Fruit fly (Drosophila melanogaster) whole organism, prepupa: Measurements from ENCODE around the gene CG17839.

Source experiments
- Blimp-1 ChIP-seq: fragments of 200-800 bp; sonication (Bioruptor generic); optimal IDR thresholded peaks from 3 replicates; lab custom pipeline; 2017; ENCODE audit warnings: missing biosample characterization, missing genetic modification characterization, mild to moderate bottlenecking, moderate library complexity, missing genetic modification reagents
- CG10631 ChIP-seq: fragments of 200-800 bp; sonication (Bioruptor generic); optimal IDR thresholded peaks from 2 replicates; lab custom pipeline; 2016; ENCODE audit warnings: missing biosample characterization, missing genetic modification characterization
- CG10669 ChIP-seq: fragments of 200-800 bp; sonication (Bioruptor generic); optimal IDR thresholded peaks from 3 replicates; lab custom pipeline; 2018; ENCODE audit warnings: missing biosample characterization, mild to moderate bottlenecking, missing genetic modification characterization, moderate library complexity
- CG11294 ChIP-seq: fragments of 200-800 bp; sonication (Bioruptor generic); IDR thresholded peaks from 2 replicates; pipeline ENCODE4 v1.3.6; 2022; ENCODE audit warnings: missing biosample characterization, missing genetic modification characterization
- CG11762 ChIP-seq: fragments of 200-800 bp; sonication (Bioruptor generic); optimal IDR thresholded peaks from 3 replicates; lab custom pipeline; 2016; ENCODE audit warnings: missing biosample characterization, missing genetic modification characterization; ENCODE audit not compliant: insufficient read depth
- CG11902 ChIP-seq: fragments of 200-800 bp; sonication (Bioruptor generic); optimal IDR thresholded peaks from 3 replicates; lab custom pipeline; 2016; ENCODE audit warnings: missing biosample characterization, missing genetic modification characterization
- CG1621 ChIP-seq: fragments of 200-800 bp; sonication (Bioruptor generic); optimal IDR thresholded peaks from 3 replicates; lab custom pipeline; 2018; ENCODE audit warnings: missing biosample characterization, mild to moderate bottlenecking, missing genetic modification characterization
- CG16779 ChIP-seq: fragments of 200-800 bp; sonication (Bioruptor generic); optimal IDR thresholded peaks from 3 replicates; lab custom pipeline; 2017; ENCODE audit warnings: missing biosample characterization, mild to moderate bottlenecking, missing genetic modification characterization
- CG3032 ChIP-seq: fragments of 200-800 bp; optimal IDR thresholded peaks from 2 replicates; lab custom pipeline; 2019; ENCODE audit warnings: missing biosample characterization, mild to moderate bottlenecking, missing genetic modification characterization, moderate library complexity
- CG31627 ChIP-seq: fragments of 200-800 bp; sonication (Bioruptor generic); optimal IDR thresholded peaks from 3 replicates; lab custom pipeline; 2016; ENCODE audit warnings: missing biosample characterization, missing genetic modification characterization
- CG34406 ChIP-seq: fragments of 200-800 bp; sonication (Bioruptor generic); optimal IDR thresholded peaks from 3 replicates; lab custom pipeline; 2016; ENCODE audit warnings: missing biosample characterization, missing genetic modification characterization
- CG3919 ChIP-seq: fragments of 200-800 bp; sonication (Bioruptor generic); optimal IDR thresholded peaks from 3 replicates; lab custom pipeline; 2016; ENCODE audit warnings: missing biosample characterization, missing genetic modification characterization
- CG4318 ChIP-seq: fragments of 200-800 bp; sonication (Bioruptor generic); optimal IDR thresholded peaks from 3 replicates; lab custom pipeline; 2017; ENCODE audit warnings: missing biosample characterization, mild to moderate bottlenecking, missing genetic modification characterization
- CG6163 ChIP-seq: fragments of 200-800 bp; sonication (Bioruptor generic); IDR thresholded peaks from 3 replicates; pipeline ENCODE4 v1.3.6; 2022; ENCODE audit warnings: missing biosample characterization, missing genetic modification characterization
- CG6276 ChIP-seq: fragments of 200-800 bp; sonication (Bioruptor generic); optimal IDR thresholded peaks from 2 replicates; lab custom pipeline; 2017; ENCODE audit warnings: missing biosample characterization, mild to moderate bottlenecking, missing genetic modification characterization
- CG6808 ChIP-seq: fragments of 200-800 bp; sonication (Bioruptor generic); optimal IDR thresholded peaks from 3 replicates; lab custom pipeline; 2017; ENCODE audit warnings: missing biosample characterization, missing genetic modification characterization, mild to moderate bottlenecking, moderate library complexity, missing genetic modification reagents
- CG6854 ChIP-seq: fragments of 200-800 bp; sonication (Bioruptor generic); optimal IDR thresholded peaks from 2 replicates; lab custom pipeline; 2017; ENCODE audit warnings: missing biosample characterization, mild to moderate bottlenecking, missing genetic modification characterization
- CG7368 ChIP-seq: fragments of 200-800 bp; sonication (Bioruptor generic); optimal IDR thresholded peaks from 3 replicates; lab custom pipeline; 2016; ENCODE audit warnings: missing biosample characterization, missing genetic modification characterization
- CG8319 ChIP-seq: fragments of 200-800 bp; sonication (Bioruptor generic); optimal IDR thresholded peaks from 3 replicates; lab custom pipeline; 2016; ENCODE audit warnings: missing biosample characterization, missing genetic modification characterization
- CG8632 ChIP-seq: fragments of 200-800 bp; sonication (Bioruptor generic); optimal IDR thresholded peaks from 3 replicates; lab custom pipeline; 2016; ENCODE audit warnings: missing biosample characterization, missing genetic modification characterization
- CG9139 ChIP-seq: fragments of 200-800 bp; sonication (Bioruptor generic); optimal IDR thresholded peaks from 3 replicates; lab custom pipeline; 2017; ENCODE audit warnings: missing biosample characterization, mild to moderate bottlenecking, missing genetic modification characterization
- Eip75B ChIP-seq: fragments of 200-800 bp; sonication (Bioruptor generic); optimal IDR thresholded peaks from 3 replicates; lab custom pipeline; 2016; ENCODE audit warnings: missing biosample characterization, missing genetic modification characterization
- Eip78C ChIP-seq: fragments of 200-800 bp; sonication (Bioruptor generic); peaks from one replicate; lab custom pipeline; 2016; ENCODE audit warnings: missing biosample characterization, missing genetic modification characterization
- Eip93F ChIP-seq: fragments of 200-800 bp; sonication (Bioruptor generic); optimal IDR thresholded peaks from 2 replicates; lab custom pipeline; 2016; ENCODE audit warnings: missing biosample characterization, mild to moderate bottlenecking, missing genetic modification characterization
- Gug ChIP-seq: fragments of 200-800 bp; sonication (Bioruptor generic); IDR thresholded peaks from 2 replicates; pipeline ENCODE4 v1.3.6; 2022; ENCODE audit warnings: missing biosample characterization, missing genetic modification characterization
- Hr38 ChIP-seq: sonication (Bioruptor generic); optimal IDR thresholded peaks from 2 replicates; lab custom pipeline; 2016; ENCODE audit warnings: missing biosample characterization, missing genetic modification characterization
- Hr39 ChIP-seq: fragments of 200-800 bp; sonication (Bioruptor generic); optimal IDR thresholded peaks from 2 replicates; lab custom pipeline; 2016; ENCODE audit warnings: missing biosample characterization, missing genetic modification characterization
- Hr4 ChIP-seq: fragments of 200-800 bp; sonication (Bioruptor generic); optimal IDR thresholded peaks from 3 replicates; lab custom pipeline; 2016; ENCODE audit warnings: missing biosample characterization, missing genetic modification characterization
- OdsH ChIP-seq: fragments of 200-800 bp; sonication (Bioruptor generic); optimal IDR thresholded peaks from 3 replicates; lab custom pipeline; 2016; ENCODE audit warnings: missing biosample characterization, missing genetic modification characterization
- Smox ChIP-seq: fragments of 200-800 bp; sonication (Bioruptor generic); optimal IDR thresholded peaks from 3 replicates; lab custom pipeline; 2016; ENCODE audit warnings: missing biosample characterization, missing genetic modification characterization
- Sox102F ChIP-seq: fragments of 200-800 bp; sonication (Bioruptor generic); optimal IDR thresholded peaks from 2 replicates; lab custom pipeline; 2016; ENCODE audit warnings: missing biosample characterization, mild to moderate bottlenecking, missing genetic modification characterization
- Sox14 ChIP-seq: fragments of 200-800 bp; sonication (Bioruptor generic); optimal IDR thresholded peaks from 3 replicates; lab custom pipeline; 2016; ENCODE audit warnings: missing biosample characterization, missing genetic modification characterization
- Sox15 ChIP-seq: fragments of 200-800 bp; sonication (Bioruptor generic); optimal IDR thresholded peaks from 3 replicates; lab custom pipeline; 2016; ENCODE audit warnings: missing biosample characterization, missing genetic modification characterization
- acj6 ChIP-seq: fragments of 200-800 bp; sonication (Bioruptor generic); optimal IDR thresholded peaks from 3 replicates; lab custom pipeline; 2016; ENCODE audit warnings: missing biosample characterization, missing genetic modification characterization
- dac ChIP-seq: fragments of 200-800 bp; sonication (Bioruptor generic); optimal IDR thresholded peaks from 2 replicates; lab custom pipeline; 2017; ENCODE audit warnings: missing biosample characterization, mild to moderate bottlenecking, missing genetic modification characterization
- dsx ChIP-seq: fragments of 200-800 bp; optimal IDR thresholded peaks from 3 replicates; lab custom pipeline; 2019; ENCODE audit warnings: missing biosample characterization, mild to moderate bottlenecking, missing genetic modification characterization, moderate library complexity; ENCODE audit not compliant: poor library complexity, severe bottlenecking
- eg ChIP-seq: fragments of 200-800 bp; sonication (Bioruptor generic); IDR thresholded peaks from 3 replicates; pipeline ENCODE4 v1.3.6; 2022; ENCODE audit warnings: missing biosample characterization, missing genetic modification characterization
- fd85E ChIP-seq: fragments of 200-800 bp; sonication (Bioruptor generic); optimal IDR thresholded peaks from 3 replicates; lab custom pipeline; 2016; ENCODE audit warnings: missing biosample characterization, missing genetic modification characterization
- fkh ChIP-seq: fragments of 200-800 bp; sonication (Bioruptor generic); optimal IDR thresholded peaks from 3 replicates; lab custom pipeline; 2017; ENCODE audit warnings: missing biosample characterization, mild to moderate bottlenecking, missing genetic modification characterization, moderate library complexity
- lz ChIP-seq: fragments of 200-800 bp; sonication (Bioruptor generic); optimal IDR thresholded peaks from 3 replicates; lab custom pipeline; 2016; ENCODE audit warnings: missing biosample characterization, missing genetic modification characterization
- net ChIP-seq: fragments of 200-800 bp; sonication (Bioruptor generic); optimal IDR thresholded peaks from 3 replicates; lab custom pipeline; 2016; ENCODE audit warnings: missing biosample characterization, missing genetic modification characterization
- pdm3 ChIP-seq: fragments of 200-800 bp; sonication (Bioruptor generic); optimal IDR thresholded peaks from 3 replicates; lab custom pipeline; 2016; ENCODE audit warnings: missing biosample characterization, missing genetic modification characterization
- salr ChIP-seq, 2 experiments: fragments of 200-800 bp; sonication (Bioruptor generic); optimal IDR thresholded peaks; 3 replicates each; lab custom pipeline; 2016 to 2018; ENCODE audit warnings: missing biosample characterization in 2 of 2, missing genetic modification characterization in 2 of 2, mild to moderate bottlenecking in 1 of 2
- spab ChIP-seq: fragments of 200-800 bp; sonication (Bioruptor generic); optimal IDR thresholded peaks from 2 replicates; lab custom pipeline; 2017; ENCODE audit warnings: missing biosample characterization, mild to moderate bottlenecking, missing genetic modification characterization, missing genetic modification reagents
- ss ChIP-seq, 2 experiments: fragments of 200-800 bp; sonication (Bioruptor generic); optimal IDR thresholded peaks; 2 replicates in 1 of 2; 3 replicates in 1 of 2; lab custom pipeline; 2017 to 2018; ENCODE audit warnings: mild to moderate bottlenecking in 2 of 2, missing biosample characterization in 2 of 2, missing genetic modification characterization in 2 of 2, moderate library complexity in 1 of 2
- svp ChIP-seq: fragments of 200-800 bp; sonication (Bioruptor generic); peaks from one replicate; lab custom pipeline; 2016; ENCODE audit warnings: missing biosample characterization, missing genetic modification characterization
- topi ChIP-seq: fragments of 200-800 bp; sonication (Bioruptor generic); optimal IDR thresholded peaks from 3 replicates; lab custom pipeline; 2016; ENCODE audit warnings: missing biosample characterization, missing genetic modification characterization

The CG17839 gene

DNA sequence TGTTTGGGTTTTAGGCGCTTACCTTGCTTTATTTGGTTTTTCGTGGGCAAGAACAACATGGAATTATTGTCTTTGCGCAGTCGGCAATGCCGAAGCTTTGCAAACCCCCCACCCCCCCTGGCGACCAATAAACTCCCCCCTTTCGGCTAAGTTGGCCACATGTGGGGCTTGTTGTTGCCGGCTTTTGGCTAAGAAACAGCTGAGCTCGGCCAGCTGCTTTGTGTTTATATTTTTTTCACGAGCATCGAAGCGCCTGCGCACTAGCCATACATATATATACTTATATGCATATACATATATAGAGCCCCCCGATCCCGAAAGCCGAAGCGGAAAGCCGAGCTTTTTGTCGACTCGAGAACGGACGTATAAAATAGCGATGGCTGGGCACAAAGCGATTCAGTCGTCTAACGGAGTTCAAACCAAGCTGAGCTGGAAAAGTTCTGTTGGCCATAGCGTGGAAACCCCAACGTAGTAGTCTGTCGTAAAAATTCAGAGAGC, at the start of gene CG17839:
Gene CG17839 (plus strand): TSS at position 413 of the 498 bp plus-strand sequence.
- peak; percentile 34 for TF ChIP-seq svp
- peak; percentile 85 for TF ChIP-seq fkh (GFP tag; lab: Kevin White, UChicago)
- TF ChIP-seq eg (GFP tag; lab: Robert Waterston, UW): 0 out of 3 replicates have a peak, but pooled peaks have one; percentile 25
- no peak for TF ChIP-seq CG3919 (GFP tag; lab: Kevin White, UChicago)

DNA sequence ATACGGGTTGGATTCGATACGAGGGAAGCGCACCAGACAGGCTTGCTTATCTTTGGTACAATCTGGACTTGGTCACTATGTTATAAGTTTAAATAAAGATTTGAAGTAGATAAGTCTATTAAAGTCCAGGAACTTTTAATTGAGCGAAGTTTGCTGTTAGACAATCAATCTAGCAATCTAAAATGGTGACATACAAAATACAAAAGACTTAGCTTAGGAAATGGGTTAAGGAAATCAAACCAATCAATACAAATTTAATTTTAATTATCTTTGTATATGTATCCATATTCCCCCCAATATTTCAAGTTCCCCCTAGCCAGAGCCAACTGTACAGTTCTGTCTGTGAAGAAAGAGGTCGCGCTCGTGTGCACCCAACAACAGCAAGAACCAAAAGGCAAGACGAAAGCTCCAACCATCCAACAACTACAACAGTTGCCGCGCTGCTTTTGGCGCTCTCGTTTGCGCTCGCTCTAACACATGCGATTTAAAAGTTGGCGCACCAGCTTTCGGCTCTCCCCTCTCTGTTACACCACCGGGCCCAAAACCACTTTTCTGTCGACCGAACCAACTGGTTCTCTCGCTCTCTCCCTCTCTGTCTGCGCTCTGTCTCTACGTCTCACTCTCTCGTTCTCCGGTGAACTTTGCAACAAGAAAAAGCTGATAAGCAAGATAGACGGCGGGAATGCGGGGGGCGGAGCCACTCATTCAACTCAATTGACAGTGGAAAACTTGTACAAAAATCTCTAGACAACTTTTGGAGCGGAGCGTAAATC, 48.8 kb upstream of the CG17839 start:
- peak; percentile 76 for TF ChIP-seq CG6854 (GFP tag; lab: Kevin White, UChicago)
- peak; percentile 88 for TF ChIP-seq Smox (GFP tag; lab: Kevin White, UChicago)
- no peak for TF ChIP-seq fkh (GFP tag; lab: Kevin White, UChicago)
- peak; percentile 85 for TF ChIP-seq eg (GFP tag; lab: Robert Waterston, UW)
- peak; percentile 88 for TF ChIP-seq CG10631 (GFP tag; lab: Kevin White, UChicago)
- peak; percentile 88 for TF ChIP-seq CG3919 (GFP tag; lab: Kevin White, UChicago)
- TF ChIP-seq Eip78C: peak; percentile 98
- peak; percentile 88 for TF ChIP-seq CG6276 (GFP tag; lab: Kevin White, UChicago)
- TF ChIP-seq CG11902 (GFP tag; lab: Kevin White, UChicago): peak; percentile 87
- peak; percentile 85 for TF ChIP-seq CG11294
- peak; percentile 79 for TF ChIP-seq spab (GFP tag; lab: Kevin White, UChicago)
- TF ChIP-seq topi (GFP tag; lab: Kevin White, UChicago): peak; percentile 87
- peak; percentile 87 for TF ChIP-seq Sox15 (GFP tag; lab: Kevin White, UChicago)
- peak; percentile 81 for TF ChIP-seq CG6163 (GFP tag; lab: Robert Waterston, UW)
- peak; percentile 89 for TF ChIP-seq Hr39
- TF ChIP-seq CG10669 (GFP tag; lab: Kevin White, UChicago): peak; percentile 85
- TF ChIP-seq dac (GFP tag; lab: Kevin White, UChicago): peak; percentile 82
- TF ChIP-seq dsx (GFP tag; lab: Kevin White, UChicago): peak; percentile 62
- peak; percentile 52 to 91 for TF ChIP-seq salr (GFP tag; optimal IDR thresholded peaks at IDR 0.05; lab: Kevin White, UChicago)
- peak; percentile 59 for TF ChIP-seq CG16779 (tag; lab: Kevin White, UChicago)
- peak; percentile 53 for TF ChIP-seq Blimp-1
- peak; percentile 89 for TF ChIP-seq CG31627
- TF ChIP-seq Gug (GFP tag; lab: Robert Waterston, UW): peak; percentile 78
- peak; percentile 74 to 79 for TF ChIP-seq ss (GFP tag; optimal IDR thresholded peaks at IDR 0.05; lab: Kevin White, UChicago)
- TF ChIP-seq Sox102F: peak; percentile 56
- TF ChIP-seq OdsH (GFP tag; lab: Kevin White, UChicago): peak; percentile 93
- peak; percentile 91 for TF ChIP-seq acj6 (GFP tag; lab: Kevin White, UChicago)
- TF ChIP-seq CG11762 (GFP tag; lab: Kevin White, UChicago): peak; percentile 76
- no peak for TF ChIP-seq CG9139 (GFP tag; lab: Kevin White, UChicago)
- peak; percentile 95 for TF ChIP-seq Hr4
- TF ChIP-seq CG1621 (tag; lab: Kevin White, UChicago): peak; percentile 65
- TF ChIP-seq Eip75B (GFP tag; lab: Kevin White, UChicago): peak; percentile 82
- TF ChIP-seq CG3032 (tag; lab: Kevin White, UChicago): peak; percentile 88
- TF ChIP-seq lz: peak; percentile 88
- TF ChIP-seq CG7368: peak; percentile 59
- peak; percentile 86 for TF ChIP-seq Sox14 (GFP tag; lab: Kevin White, UChicago)
- TF ChIP-seq pdm3: peak; percentile 89
- peak; percentile 84 for TF ChIP-seq CG6808 (GFP tag; lab: Kevin White, UChicago)
- TF ChIP-seq CG8632 (GFP tag; lab: Kevin White, UChicago): peak; percentile 86
- peak; percentile 99 for TF ChIP-seq svp
- peak; percentile 92 for TF ChIP-seq CG4318 (GFP tag; lab: Kevin White, UChicago)
- TF ChIP-seq net (GFP tag; lab: Kevin White, UChicago): peak; percentile 84
- no peak for TF ChIP-seq Hr38 (GFP tag; lab: Kevin White, UChicago)
- TF ChIP-seq fd85E (GFP tag; lab: Kevin White, UChicago): peak; percentile 54
- peak; percentile 85 for TF ChIP-seq CG8319 (GFP tag; lab: Kevin White, UChicago)
- TF ChIP-seq Eip93F (GFP tag; lab: Kevin White, UChicago): no peak
- TF ChIP-seq CG34406 (GFP tag; lab: Kevin White, UChicago): peak; percentile 81
